Fruit fly (Drosophila melanogaster): ENCODE results near the gene CG42818.

DNA sequence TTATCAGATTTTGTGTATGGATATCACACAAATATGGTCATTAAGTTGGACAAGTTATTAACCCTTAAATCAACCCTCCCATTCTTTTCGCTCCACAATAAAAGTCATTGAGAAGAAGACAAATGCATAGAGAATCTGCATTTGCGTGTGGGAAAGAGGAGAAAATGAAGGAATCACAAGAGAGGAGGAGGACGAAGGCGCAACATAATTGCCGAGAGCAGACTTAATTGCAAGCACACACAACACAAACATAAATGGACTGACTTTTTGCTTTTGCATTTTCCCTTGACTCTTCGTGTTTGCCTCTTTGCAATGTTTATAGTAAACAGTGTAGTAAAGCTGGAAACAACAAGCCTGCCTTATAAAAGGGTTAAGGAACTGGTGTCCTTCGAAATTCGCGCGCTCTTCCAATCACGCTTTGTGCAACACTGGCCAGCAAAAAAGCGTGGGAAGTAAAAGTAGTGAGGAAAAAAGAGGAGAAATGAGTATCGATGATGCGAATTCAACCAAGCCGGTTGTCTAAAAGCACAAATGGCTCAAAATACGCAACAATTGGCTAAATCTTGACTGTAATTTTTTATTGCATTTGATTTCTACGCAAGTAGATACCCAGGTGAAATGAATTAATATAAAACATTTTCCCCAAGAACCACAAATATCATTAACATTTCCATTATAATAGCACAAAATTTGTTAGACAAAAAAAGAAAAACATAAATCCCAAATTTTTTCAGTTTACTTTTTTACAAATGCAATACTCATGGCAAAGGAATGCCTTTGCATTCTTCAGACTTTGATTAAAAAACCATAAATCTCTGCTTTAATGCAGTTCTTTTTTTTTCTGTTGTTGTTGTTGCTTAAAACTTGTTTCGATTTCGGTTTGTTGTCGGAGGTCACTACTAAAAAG lies 25.7 kb downstream of the CG42818 start:
- TF ChIP-seq h (optimal IDR thresholded peaks at IDR 0.05) (no peak), psq (optimal IDR thresholded peaks at IDR 0.05) (no peak), insv (optimal IDR thresholded peaks at IDR 0.05) (no peak), Myc (optimal IDR thresholded peaks at IDR 0.05) (no peak), ttk (optimal IDR thresholded peaks at IDR 0.05) (no peak), Sin3A (optimal IDR thresholded peaks at IDR 0.05) (no peak)
